Worm (Caenorhabditis elegans): ENCODE results near the gene F45D3.3.
A peak's percentile ranks its signal among the peaks of the same experiment; 100 is the strongest.

F45D3.3 gene

ce11 chrV:12590601-12591000, 40.4 kb upstream of the F45D3.3 start, which contains the start of gene ttr-43:
TSS of gene ttr-43 (minus strand) at chrV:12590701.
- TF ChIP-seq madf-5 (GFP tag; IDR thresholded peaks at IDR 0.05) (no peak), cey-2 (tag; optimal IDR thresholded peaks at IDR 0.05; ENCODE audit: borderline replicate concordance, insufficient read depth) (no peak), jun-1 (tag; optimal IDR thresholded peaks at IDR 0.05) (no peak), Y75B8A.6 (GFP tag; IDR thresholded peaks at IDR 0.05) (no peak), zag-1 (tag; optimal IDR thresholded peaks at IDR 0.05) (no peak)

ce11 chrV:12588030-12588429, 37.8 kb upstream of the F45D3.3 start, which contains the start of gene C14C10.1:
TSS of gene C14C10.1 (plus strand) at chrV:12588330.
- no peak for TF ChIP-seq dpl-1 (GFP tag; optimal IDR thresholded peaks at IDR 0.05)
- no peak for TF ChIP-seq Y48G9A.11 (GFP tag; IDR thresholded peaks at IDR 0.05)
- TF ChIP-seq hlh-30 (tag; optimal IDR thresholded peaks at IDR 0.05; ENCODE audit: insufficient read depth) = no peak
- TF ChIP-seq spr-1 (tag; optimal IDR thresholded peaks at IDR 0.05) = no peak
- no peak for TF ChIP-seq attf-4 (tag; optimal IDR thresholded peaks at IDR 0.05)
- TF ChIP-seq nhr-102 (tag; optimal IDR thresholded peaks at IDR 0.05) = no peak
- no peak for TF ChIP-seq lim-7 (GFP tag; IDR thresholded peaks at IDR 0.05)

- TF ChIP-seq php-3 (GFP tag; IDR thresholded peaks at IDR 0.05) (no peak), aha-1 (tag) (no peak), zag-1 (tag; optimal IDR thresholded peaks at IDR 0.05) (no peak), rbr-2 (tag; optimal IDR thresholded peaks at IDR 0.05) (no peak), snpc-4 (tag; optimal IDR thresholded peaks at IDR 0.05) (no peak), arid-1 (GFP tag; conservative IDR thresholded peaks at IDR 0.05) (no peak), fos-1 (tag; optimal IDR thresholded peaks at IDR 0.05) (no peak), lin-13 (GFP tag; optimal IDR thresholded peaks at IDR 0.05) (no peak), ceh-32 (tag; optimal IDR thresholded peaks at IDR 0.05; ENCODE audit: poor library complexity) (no peak), D1046.2 (GFP tag; IDR thresholded peaks at IDR 0.05) (no peak), lsy-2 (tag; optimal IDR thresholded peaks at IDR 0.05) (no peak), ama-1 (optimal IDR thresholded peaks at IDR 0.05) (no peak), hlh-30 (tag; optimal IDR thresholded peaks at IDR 0.05; ENCODE audit: insufficient read depth) (no peak), nhr-42 (GFP tag; IDR thresholded peaks at IDR 0.05) (no peak), daf-19 (GFP tag; conservative IDR thresholded peaks at IDR 0.05) (no peak), tra-1 (GFP tag; IDR thresholded peaks at IDR 0.05) (no peak)
Measured at ce11 chrV:12586793-12587192, 36.6 kb upstream of the F45D3.3 start.

ce11 chrV:12584771-12585170, 34.6 kb upstream of the F45D3.3 start:
- TF ChIP-seq unc-62 (GFP tag; optimal IDR thresholded peaks at IDR 0.05 in 1 of 2) (peak in 1 of 2 experiments; percentile 94), unc-62 (tag; optimal IDR thresholded peaks at IDR 0.05) (no peak), ceh-32 (tag; optimal IDR thresholded peaks at IDR 0.05; ENCODE audit: poor library complexity) (no peak)

- no peak for TF ChIP-seq tra-1 (GFP tag; IDR thresholded peaks at IDR 0.05)
- TF ChIP-seq lim-7 (GFP tag; IDR thresholded peaks at IDR 0.05) = no peak
- peak in 1 of 2 experiments; percentile 76 for TF ChIP-seq unc-62 (GFP tag; optimal IDR thresholded peaks at IDR 0.05 in 1 of 2)
- TF ChIP-seq unc-62 (tag; optimal IDR thresholded peaks at IDR 0.05) = no peak
- no peak for TF ChIP-seq nhr-102 (tag; optimal IDR thresholded peaks at IDR 0.05)
Measured at ce11 chrV:12583421-12583820, 33.2 kb upstream of the F45D3.3 start.

ce11 chrV:12579299-12579698, 29.1 kb upstream of the F45D3.3 start, which contains the start of gene E02A10.3:
TSS of gene E02A10.3 (plus strand) at chrV:12579599.
- TF ChIP-seq madf-5 (GFP tag; IDR thresholded peaks at IDR 0.05) (no peak), ceh-82 (tag; optimal IDR thresholded peaks at IDR 0.05) (no peak), gei-8 (GFP tag; optimal IDR thresholded peaks at IDR 0.05) (no peak), unc-130 (GFP tag; optimal IDR thresholded peaks at IDR 0.05) (no peak), ceh-62 (tag; optimal IDR thresholded peaks at IDR 0.05) (no peak), nhr-102 (tag; optimal IDR thresholded peaks at IDR 0.05) (no peak), nhr-6 (tag; optimal IDR thresholded peaks at IDR 0.05) (no peak), egl-27 (tag; optimal IDR thresholded peaks at IDR 0.05) (no peak), ceh-28 (tag; optimal IDR thresholded peaks at IDR 0.05) (no peak), nhr-111 (GFP tag; optimal IDR thresholded peaks at IDR 0.05) (no peak), dve-1 (tag; optimal IDR thresholded peaks at IDR 0.05; ENCODE audit: insufficient read depth) (no peak)

Data from whole organism, L4 larva.